Worm (Caenorhabditis elegans) whole organism, mixed stage, embryonic: ENCODE data around the gene dhs-11.

Source experiments
- cnd-1 ChIP-seq: fragments of 200-800 bp; sonication (Bioruptor generic); optimal IDR thresholded peaks from 2 replicates; lab custom pipeline; 2018; ENCODE audit warnings: mild to moderate bottlenecking, missing genetic modification characterization, missing compliant biosample characterization
- mab-5 ChIP-seq: fragments of 150-350 bp; optimal IDR thresholded peaks from 2 replicates; lab custom pipeline; 2014; ENCODE audit warnings: missing biosample characterization, missing genetic modification characterization
- mep-1 ChIP-seq: fragments of 150-350 bp; optimal IDR thresholded peaks from 2 replicates; lab custom pipeline; 2017; ENCODE audit warnings: missing biosample characterization, missing genetic modification reagents, missing genetic modification characterization, inconsistent platforms
- nhr-12 ChIP-seq: fragments of 150-350 bp; optimal IDR thresholded peaks from 2 replicates; lab custom pipeline; 2014; ENCODE audit warnings: missing biosample characterization, missing genetic modification characterization
- nhr-237 ChIP-seq: fragments of 150-350 bp; optimal IDR thresholded peaks from 2 replicates; lab custom pipeline; 2014; ENCODE audit warnings: missing biosample characterization, missing genetic modification characterization
- nhr-28 ChIP-seq: fragments of 150-350 bp; optimal IDR thresholded peaks from 2 replicates; lab custom pipeline; 2014; ENCODE audit warnings: missing biosample characterization, missing genetic modification characterization
- nhr-76 ChIP-seq: sonication (generic microtip); optimal IDR thresholded peaks from 2 replicates; lab custom pipeline; 2017; ENCODE audit warnings: missing biosample characterization, missing genetic modification characterization
- pha-4 ChIP-seq: fragments of 150-350 bp; optimal IDR thresholded peaks from 2 replicates; lab custom pipeline; 2018; ENCODE audit warnings: missing biosample characterization, missing genetic modification reagents, missing genetic modification characterization
- unc-62 ChIP-seq: fragments of 150-350 bp; optimal IDR thresholded peaks from 2 replicates; lab custom pipeline; 2014; ENCODE audit warnings: missing biosample characterization, missing genetic modification reagents, missing genetic modification characterization

ce11 chrIII:10621208-10621607, 21.5 kb downstream of the dhs-11 start, which contains the start of the genes lron-10 and hpr-9:
- TF ChIP-seq mab-5 (tag; lab: Kevin White, UChicago) (no peak), unc-62 (GFP tag; lab: Kevin White, UChicago) (no peak), nhr-12 (tag; lab: Kevin White, UChicago) (no peak), cnd-1 (tag; lab: Kevin White, UChicago) (no peak), nhr-76 (tag; lab: Kevin White, UChicago) (no peak), nhr-28 (no peak), mep-1 (no peak), nhr-237 (no peak), pha-4 (tag; lab: Kevin White, UChicago) (no peak)
